Fruit fly (Drosophila melanogaster): ENCODE data around the gene neur.

DNA sequence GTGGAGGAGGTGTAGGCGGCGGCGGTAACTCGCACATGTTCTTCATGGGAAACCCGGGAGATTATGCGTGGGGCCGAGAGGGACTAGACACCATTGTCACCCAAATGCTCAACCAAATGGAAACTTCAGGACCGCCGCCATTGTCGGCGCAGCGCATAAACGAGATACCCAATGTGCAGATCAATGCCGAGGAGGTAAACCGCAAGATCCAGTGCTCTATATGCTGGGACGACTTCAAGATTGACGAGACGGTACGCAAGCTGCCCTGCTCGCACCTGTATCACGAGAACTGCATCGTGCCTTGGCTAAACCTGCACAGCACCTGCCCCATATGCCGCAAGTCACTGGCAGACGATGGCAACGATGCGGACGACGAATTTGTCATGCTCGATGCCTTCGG lies 32.0 kb downstream of the neur start:
- no peak for TF ChIP-seq usp (GFP tag; optimal IDR thresholded peaks at IDR 0.05)
- no peak for TF ChIP-seq psq (optimal IDR thresholded peaks at IDR 0.05)
- TF ChIP-seq Dll (optimal IDR thresholded peaks at IDR 0.05), result no peak
- no peak for TF ChIP-seq EcR (GFP tag; optimal IDR thresholded peaks at IDR 0.05)
